Fruit fly (Drosophila melanogaster): Measurements from ENCODE around the gene Nos.
A peak's percentile ranks its signal among the peaks of the same experiment; 100 is the strongest.

Nos gene

dm6 chr2L:10757038-10757685 lies 80.1 kb downstream of the Nos start:
- TF ChIP-seq pdm3 (GFP tag; optimal IDR thresholded peaks at IDR 0.05) (no peak), Eip78C (GFP tag) (peak; percentile 29), dsx (GFP tag; optimal IDR thresholded peaks at IDR 0.05; ENCODE audit: poor library complexity, severe bottlenecking) (peak; percentile 33), achi (GFP tag; optimal IDR thresholded peaks at IDR 0.05) (no peak), CG6792 (GFP tag; optimal IDR thresholded peaks at IDR 0.05) (no peak), CG8632 (GFP tag; optimal IDR thresholded peaks at IDR 0.05) (no peak)

dm6 chr2L:10756049-10756448 lies 81.3 kb downstream of the Nos start, which contains the start of gene CG17124:
CG17124 (minus strand) TSS chr2L:10756325.
- TF ChIP-seq Hr4 (GFP tag; optimal IDR thresholded peaks at IDR 0.05) (no peak), dsx (GFP tag; optimal IDR thresholded peaks at IDR 0.05; ENCODE audit: poor library complexity, severe bottlenecking) (peak; percentile 66), eg (GFP tag; IDR thresholded peaks at IDR 0.05) (peak; percentile 74; the same call in 2 of the 3 replicates), CG6276 (GFP tag; optimal IDR thresholded peaks at IDR 0.05) (peak; percentile 29), CG10669 (GFP tag; optimal IDR thresholded peaks at IDR 0.05) (peak; percentile 1), CG9139 (GFP tag; optimal IDR thresholded peaks at IDR 0.05) (peak; percentile 53), lz (GFP tag; optimal IDR thresholded peaks at IDR 0.05) (no peak), ss (GFP tag; optimal IDR thresholded peaks at IDR 0.05) (peak; percentile 48 to 68), CG3919 (GFP tag; optimal IDR thresholded peaks at IDR 0.05) (peak; percentile 63), Eip75B (GFP tag; optimal IDR thresholded peaks at IDR 0.05) (peak; percentile 21), CG6808 (GFP tag; optimal IDR thresholded peaks at IDR 0.05) (peak; percentile 20), CG34406 (GFP tag; optimal IDR thresholded peaks at IDR 0.05) (no peak), Eip78C (GFP tag) (peak; percentile 77), net (GFP tag; optimal IDR thresholded peaks at IDR 0.05) (peak; percentile 61), fkh (GFP tag; optimal IDR thresholded peaks at IDR 0.05) (peak; percentile 91), Blimp-1 (GFP tag; optimal IDR thresholded peaks at IDR 0.05) (no peak), Ets96B (tag; optimal IDR thresholded peaks at IDR 0.05) (peak; percentile 6), CG15336 (GFP tag; IDR thresholded peaks at IDR 0.05) (0 out of 2 replicates have a peak, but pooled peaks have one; percentile 32), CG6854 (GFP tag; optimal IDR thresholded peaks at IDR 0.05) (peak; percentile 48), Lpt (GFP tag; optimal IDR thresholded peaks at IDR 0.05) (no peak), vri (GFP tag; optimal IDR thresholded peaks at IDR 0.05) (no peak), CG6163 (GFP tag; IDR thresholded peaks at IDR 0.05) (peak; percentile 64; the same call in 2 of the 3 replicates), CG8119 (GFP tag; IDR thresholded peaks at IDR 0.05) (peak; percentile 53; the same call in 2 of the 3 replicates), CG1621 (tag; optimal IDR thresholded peaks at IDR 0.05) (peak; percentile 87), Sox14 (GFP tag; optimal IDR thresholded peaks at IDR 0.05) (peak; percentile 17), svp (GFP tag) (peak; percentile 54), achi (GFP tag; optimal IDR thresholded peaks at IDR 0.05) (peak; percentile 27), Gug (GFP tag; IDR thresholded peaks at IDR 0.05) (0 out of 2 replicates have a peak, but pooled peaks have one; percentile 11), CG16779 (tag; optimal IDR thresholded peaks at IDR 0.05) (peak; percentile 57), CG32006 (GFP tag; optimal IDR thresholded peaks at IDR 0.05) (no peak), CG7368 (GFP tag; optimal IDR thresholded peaks at IDR 0.05) (no peak), esn (GFP tag; optimal IDR thresholded peaks at IDR 0.05) (peak; percentile 37), CG11762 (GFP tag; optimal IDR thresholded peaks at IDR 0.05; ENCODE audit: insufficient read depth) (no peak), salr (GFP tag; optimal IDR thresholded peaks at IDR 0.05) (no peak)

- no peak for TF ChIP-seq Met (GFP tag; optimal IDR thresholded peaks at IDR 0.05)
- TF ChIP-seq fd85E (GFP tag; optimal IDR thresholded peaks at IDR 0.05): no peak
- no peak for TF ChIP-seq Hr4 (GFP tag; optimal IDR thresholded peaks at IDR 0.05)
- no peak for TF ChIP-seq salr (GFP tag; optimal IDR thresholded peaks at IDR 0.05)
- no peak for TF ChIP-seq fd59A (GFP tag; optimal IDR thresholded peaks at IDR 0.05)
- TF ChIP-seq fkh (GFP tag; optimal IDR thresholded peaks at IDR 0.05): peak; percentile 84
- peak; percentile 16 for TF ChIP-seq svp (GFP tag)
These were observed 82.7 kb downstream of the Nos start for dm6 chr2L:10754599-10754998.
